Worm (Caenorhabditis elegans) whole organism, L4 larva: ENCODE data around the gene srm-6.

Source experiments
- Y48G9A.11 ChIP-seq: fragments of 200-800 bp; sonication (Bioruptor generic); IDR thresholded peaks from 2 replicates; pipeline ENCODE4 v1.3.6; 2022; ENCODE audit warnings: missing genetic modification reagents, missing genetic modification characterization, missing compliant biosample characterization
- ZK546.5 ChIP-seq, 2 experiments: sonication (generic microtip); optimal IDR thresholded peaks; 2 replicates each; lab custom pipeline; 2017; ENCODE audit warnings: missing biosample characterization in 2 of 2, missing genetic modification characterization in 2 of 2
- ces-1 ChIP-seq: fragments of 150-350 bp; sonication (generic microtip); optimal IDR thresholded peaks from 4 replicates; lab custom pipeline; 2014; ENCODE audit warnings: missing biosample characterization, missing genetic modification reagents, missing genetic modification characterization
- dmd-8 ChIP-seq: fragments of 200-800 bp; sonication (Bioruptor generic); IDR thresholded peaks from 2 replicates; pipeline ENCODE4 v1.3.6; 2022; ENCODE audit warnings: missing genetic modification characterization, missing compliant biosample characterization
- lin-15B ChIP-seq: fragments of 150-350 bp; sonication (generic microtip); optimal IDR thresholded peaks from 3 replicates; lab custom pipeline; 2014; ENCODE audit warnings: missing biosample characterization, missing genetic modification characterization
- nhr-10 ChIP-seq: fragments of 150-350 bp; optimal IDR thresholded peaks from 2 replicates; lab custom pipeline; 2014; ENCODE audit warnings: missing biosample characterization, missing genetic modification characterization
- nhr-28 ChIP-seq: fragments of 150-350 bp; optimal IDR thresholded peaks from 2 replicates; lab custom pipeline; 2014; ENCODE audit warnings: missing biosample characterization, missing genetic modification characterization
- nhr-42 ChIP-seq: fragments of 200-800 bp; sonication (Bioruptor generic); IDR thresholded peaks from 2 replicates; pipeline ENCODE4 v1.3.6; 2022; ENCODE audit warnings: missing genetic modification characterization, missing compliant biosample characterization
- nhr-77 ChIP-seq: fragments of 150-350 bp; optimal IDR thresholded peaks from 2 replicates; lab custom pipeline; 2014; ENCODE audit warnings: missing biosample characterization, missing genetic modification characterization
- rbr-2 ChIP-seq: sonication (generic microtip); optimal IDR thresholded peaks from 2 replicates; lab custom pipeline; 2016; ENCODE audit warnings: missing genotype, missing genetic modification characterization, missing compliant biosample characterization
- unc-130 ChIP-seq: sonication (generic microtip); optimal IDR thresholded peaks from 2 replicates; lab custom pipeline; 2016; ENCODE audit warnings: missing genetic modification reagents, missing genetic modification characterization, missing compliant biosample characterization

DNA sequence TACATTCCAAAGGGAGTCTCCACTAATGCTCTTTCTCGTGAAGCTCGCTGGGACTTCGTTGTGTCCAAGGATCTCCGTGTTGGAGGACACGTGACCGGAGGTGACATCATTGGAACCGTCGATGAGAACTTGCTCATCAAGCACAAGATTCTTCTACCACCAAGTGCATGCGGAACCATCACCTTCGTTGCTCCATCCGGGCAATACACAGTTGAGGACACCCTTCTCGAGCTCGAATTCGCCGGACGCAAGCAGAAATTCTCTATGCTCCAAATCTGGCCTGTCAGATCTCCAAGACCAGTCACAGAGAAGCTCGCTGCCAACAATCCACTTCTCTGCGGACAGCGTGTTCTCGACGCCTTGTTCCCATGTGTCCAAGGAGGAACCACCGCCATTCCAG, 15.3 kb downstream of the srm-6 start:
- no peak for TF ChIP-seq nhr-77 (tag; lab: Kevin White, UChicago)
- TF ChIP-seq nhr-42 (GFP tag; lab: Robert Waterston, UW) = no peak
- no peak for TF ChIP-seq ces-1 (GFP tag; lab: Kevin White, UChicago)
- TF ChIP-seq lin-15B (tag; lab: Kevin White, UChicago) = no peak
- TF ChIP-seq nhr-10 = no peak
- TF ChIP-seq rbr-2 = no peak
- TF ChIP-seq Y48G9A.11 = no peak
- no peak for TF ChIP-seq dmd-8 (GFP tag; lab: Robert Waterston, UW)
- no peak for TF ChIP-seq unc-130
- no peak for TF ChIP-seq nhr-28 (tag; lab: Kevin White, UChicago)
- TF ChIP-seq ZK546.5 (tag; optimal IDR thresholded peaks at IDR 0.05; lab: Kevin White, UChicago) = no peak
